Worm (Caenorhabditis elegans): ENCODE data around the gene C34H4.2.

ce11 chrIV:1516527-1516926, 37.0 kb upstream of the C34H4.2 start, which contains the start of gene clec-172:
- no peak for TF ChIP-seq sptf-1 (tag; optimal IDR thresholded peaks at IDR 0.05)
- TF ChIP-seq mep-1 (tag; optimal IDR thresholded peaks at IDR 0.05) = no peak
- no peak for TF ChIP-seq mab-5 (tag; optimal IDR thresholded peaks at IDR 0.05)
- no peak for TF ChIP-seq unc-62 (GFP tag; optimal IDR thresholded peaks at IDR 0.05)
- no peak for TF ChIP-seq cnd-1 (tag; optimal IDR thresholded peaks at IDR 0.05)
- TF ChIP-seq lin-13 (tag; optimal IDR thresholded peaks at IDR 0.05) = no peak
- TF ChIP-seq pha-4 (tag; optimal IDR thresholded peaks at IDR 0.05) = no peak

All from whole organism, mixed stage, embryonic.